Fruit fly (Drosophila melanogaster) whole organism, pupa: ENCODE data around the gene BckdhA.

Source experiments
- CG10348 ChIP-seq: fragments of 200-800 bp; sonication (Bioruptor generic); IDR thresholded peaks from 2 replicates; pipeline ENCODE4 v1.3.6; 2022; ENCODE audit warnings: missing biosample characterization, missing genetic modification characterization
- CG12605 ChIP-seq: fragments of 200-800 bp; sonication (Bioruptor generic); IDR thresholded peaks from 2 replicates; pipeline ENCODE4 v1.3.6; 2022; ENCODE audit warnings: missing biosample characterization, missing genetic modification characterization
- CG13204 ChIP-seq: fragments of 200-800 bp; sonication (Bioruptor generic); optimal IDR thresholded peaks from 2 replicates; lab custom pipeline; 2018; ENCODE audit warnings: missing biosample characterization, mild to moderate bottlenecking, missing genetic modification characterization, moderate library complexity
- CG14655 ChIP-seq: fragments of 200-800 bp; sonication (Bioruptor generic); optimal IDR thresholded peaks from 3 replicates; lab custom pipeline; 2017; ENCODE audit warnings: mild to moderate bottlenecking, missing biosample characterization, missing genetic modification reagents, missing genetic modification characterization
- CG15710 ChIP-seq: fragments of 200-800 bp; sonication (Bioruptor generic); optimal IDR thresholded peaks from 2 replicates; lab custom pipeline; 2018; ENCODE audit warnings: missing biosample characterization, mild to moderate bottlenecking, missing genetic modification characterization, moderate library complexity
- CG17806 ChIP-seq: fragments of 200-800 bp; sonication (Bioruptor generic); optimal IDR thresholded peaks from 2 replicates; lab custom pipeline; 2018; ENCODE audit warnings: missing biosample characterization, mild to moderate bottlenecking, missing genetic modification characterization, moderate library complexity
- CG32121 ChIP-seq: fragments of 200-800 bp; sonication (Bioruptor generic); IDR thresholded peaks from 2 replicates; pipeline ENCODE4 v1.3.6; 2022; ENCODE audit warnings: missing biosample characterization, missing genetic modification characterization
- CG34367 ChIP-seq: fragments of 200-800 bp; sonication (Bioruptor generic); optimal IDR thresholded peaks from 2 replicates; lab custom pipeline; 2018; ENCODE audit warnings: missing biosample characterization, mild to moderate bottlenecking, missing genetic modification characterization
- CG4496 ChIP-seq: fragments of 200-800 bp; sonication (Bioruptor generic); IDR thresholded peaks from 3 replicates; pipeline ENCODE4 v1.3.6; 2022; ENCODE audit warnings: missing biosample characterization, missing genetic modification characterization
- CG8159 ChIP-seq: fragments of 200-800 bp; sonication (Bioruptor generic); optimal IDR thresholded peaks from 3 replicates; lab custom pipeline; 2018; ENCODE audit warnings: missing biosample characterization, mild to moderate bottlenecking, missing genetic modification characterization, moderate library complexity
- CG8301 ChIP-seq: fragments of 200-800 bp; sonication (Bioruptor generic); optimal IDR thresholded peaks from 2 replicates; lab custom pipeline; 2018; ENCODE audit warnings: missing biosample characterization, mild to moderate bottlenecking, missing genetic modification characterization
- CG9948 ChIP-seq: fragments of 200-800 bp; sonication (Bioruptor generic); optimal IDR thresholded peaks from 2 replicates; lab custom pipeline; 2018; ENCODE audit warnings: missing biosample characterization, mild to moderate bottlenecking, missing genetic modification characterization, moderate library complexity
- D1 ChIP-seq: fragments of 200-800 bp; sonication (Bioruptor generic); optimal IDR thresholded peaks from 2 replicates; lab custom pipeline; 2018; ENCODE audit warnings: missing biosample characterization, mild to moderate bottlenecking, missing genetic modification characterization, moderate library complexity
- EcR ChIP-seq: fragments of 200-800 bp; sonication (Bioruptor generic); optimal IDR thresholded peaks from 3 replicates; lab custom pipeline; 2019; ENCODE audit warnings: missing biosample characterization, missing genetic modification characterization, mild to moderate bottlenecking, moderate library complexity, missing genetic modification reagents
- Ets98B ChIP-seq: fragments of 200-800 bp; sonication (Bioruptor generic); IDR thresholded peaks from 2 replicates; pipeline ENCODE4 v1.3.6; 2022; ENCODE audit warnings: missing biosample characterization, missing genetic modification characterization
- Pif1A ChIP-seq: fragments of 200-800 bp; sonication (Bioruptor generic); optimal IDR thresholded peaks from 3 replicates; lab custom pipeline; 2016; ENCODE audit warnings: missing biosample characterization, missing genetic modification characterization
- Pif1B ChIP-seq: fragments of 200-800 bp; sonication (Bioruptor generic); optimal IDR thresholded peaks from 3 replicates; lab custom pipeline; 2016; ENCODE audit warnings: missing biosample characterization, missing genetic modification characterization
- Snoo ChIP-seq: fragments of 200-800 bp; sonication (Bioruptor generic); optimal IDR thresholded peaks from 3 replicates; lab custom pipeline; 2017; ENCODE audit warnings: missing biosample characterization, mild to moderate bottlenecking, missing genetic modification characterization, inconsistent platforms
- fd96Ca ChIP-seq: fragments of 200-800 bp; sonication (Bioruptor generic); IDR thresholded peaks from 3 replicates; pipeline ENCODE4 v1.3.6; 2022; ENCODE audit warnings: missing biosample characterization, missing genetic modification characterization
- gl ChIP-seq: fragments of 200-800 bp; sonication (Bioruptor generic); optimal IDR thresholded peaks from 2 replicates; lab custom pipeline; 2018; ENCODE audit warnings: missing biosample characterization, mild to moderate bottlenecking, missing genetic modification characterization
- rn ChIP-seq: fragments of 200-800 bp; sonication (Bioruptor generic); IDR thresholded peaks from 2 replicates; pipeline ENCODE4 v1.3.6; 2022; ENCODE audit warnings: missing biosample characterization, missing genetic modification characterization

Gene BckdhA

DNA sequence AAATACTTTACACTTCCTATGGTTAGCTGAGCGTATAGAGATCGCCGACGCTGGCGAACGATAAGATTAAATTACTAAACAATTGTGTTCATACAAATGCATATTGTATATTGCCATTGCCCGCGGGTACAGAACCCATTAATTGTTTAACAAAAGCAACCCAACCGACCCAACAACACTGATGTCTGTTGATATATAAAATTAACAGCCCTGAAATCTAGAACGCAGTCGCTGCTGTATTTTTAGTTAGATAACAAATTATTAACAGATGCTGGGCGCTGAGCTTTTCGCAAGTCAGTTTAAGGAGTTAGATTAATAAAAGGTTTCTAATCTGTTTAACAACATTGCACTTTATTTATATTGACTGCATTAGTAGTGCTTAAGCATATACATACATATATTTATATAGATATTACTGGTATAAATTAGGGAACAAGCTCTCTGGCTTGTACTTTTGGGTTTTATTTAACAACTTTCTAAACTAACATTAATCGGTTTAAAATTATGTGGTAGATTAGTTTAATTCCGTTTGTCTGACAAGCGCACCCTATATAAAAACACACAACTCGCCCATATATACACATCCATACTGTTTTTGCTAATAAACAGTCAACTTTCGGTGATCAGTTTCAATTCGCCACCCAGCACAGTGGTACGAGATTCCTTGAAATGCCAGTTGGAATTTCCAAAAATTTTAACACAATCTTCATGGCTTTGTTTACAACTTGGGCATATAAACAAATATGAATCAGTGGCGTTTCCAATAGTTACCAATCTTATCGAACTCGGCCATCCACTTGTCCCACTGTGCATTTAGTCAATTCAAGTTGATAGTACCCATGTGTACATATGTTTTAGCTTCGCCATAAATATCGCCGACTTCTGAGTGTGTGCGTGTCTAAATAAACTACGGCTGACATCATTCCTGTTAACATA, 27.4 kb upstream of the BckdhA start:
- TF ChIP-seq CG34367 (no peak), Pif1B (no peak), rn (GFP tag; lab: Robert Waterston, UW) (peak; percentile 80), EcR (GFP tag; lab: Kevin White, UChicago) (no peak), CG32121 (GFP tag; lab: Robert Waterston, UW) (peak; percentile 94), CG4496 (GFP tag; lab: Robert Waterston, UW) (peak; percentile 97), CG12605 (peak; percentile 88), CG8159 (tag; lab: Kevin White, UChicago) (no peak), CG17806 (tag; lab: Kevin White, UChicago) (peak; percentile 82), gl (peak; percentile 62), D1 (tag; lab: Kevin White, UChicago) (no peak), CG8301 (tag; lab: Kevin White, UChicago) (peak; percentile 84), fd96Ca (GFP tag; lab: Robert Waterston, UW) (peak; percentile 97), Ets98B (GFP tag; lab: Robert Waterston, UW) (peak; percentile 96), CG14655 (GFP tag; lab: Kevin White, UChicago) (no peak), Pif1A (GFP tag; lab: Kevin White, UChicago) (peak; percentile 91), Snoo (tag; lab: Kevin White, UChicago) (peak; percentile 79), CG10348 (peak; percentile 71), CG9948 (tag; lab: Kevin White, UChicago) (peak; percentile 76), CG13204 (no peak), CG15710 (tag; lab: Kevin White, UChicago) (no peak)

DNA sequence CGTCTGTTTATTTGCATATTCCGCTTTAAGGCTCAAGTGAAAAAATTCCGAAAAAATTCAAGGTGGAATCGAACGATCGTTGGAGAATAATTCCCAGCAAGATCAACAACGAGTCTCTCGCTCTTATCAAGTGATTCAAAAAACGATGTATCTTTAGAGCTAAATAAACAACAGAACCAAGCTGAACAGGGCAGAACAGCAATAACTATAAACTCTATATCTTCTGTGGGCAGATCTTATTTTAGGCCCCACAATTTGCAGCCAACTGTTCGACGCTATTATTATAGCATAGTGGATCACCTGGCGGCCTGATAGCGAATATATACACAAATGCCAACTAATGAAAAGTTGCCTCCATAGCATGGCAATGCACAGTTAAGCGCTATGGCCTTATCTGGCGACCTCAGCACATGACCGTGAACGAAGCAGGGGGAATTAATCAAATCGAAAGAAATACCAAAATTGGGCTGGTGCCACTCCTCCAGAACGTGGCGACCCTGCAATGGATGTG, 26.1 kb upstream of the BckdhA start:
- TF ChIP-seq fd96Ca (GFP tag; lab: Robert Waterston, UW) (no peak), CG4496 (GFP tag; lab: Robert Waterston, UW) (no peak), Ets98B (GFP tag; lab: Robert Waterston, UW) (no peak), CG9948 (tag; lab: Kevin White, UChicago) (no peak), Pif1A (GFP tag; lab: Kevin White, UChicago) (no peak), CG10348 (no peak), CG15710 (tag; lab: Kevin White, UChicago) (no peak), gl (no peak), CG8301 (tag; lab: Kevin White, UChicago) (no peak), CG34367 (no peak), EcR (GFP tag; lab: Kevin White, UChicago) (no peak), D1 (tag; lab: Kevin White, UChicago) (no peak), CG14655 (GFP tag; lab: Kevin White, UChicago) (no peak), Snoo (tag; lab: Kevin White, UChicago) (no peak), CG13204 (no peak), CG12605 (no peak), CG17806 (tag; lab: Kevin White, UChicago) (no peak), CG8159 (tag; lab: Kevin White, UChicago) (no peak)

DNA sequence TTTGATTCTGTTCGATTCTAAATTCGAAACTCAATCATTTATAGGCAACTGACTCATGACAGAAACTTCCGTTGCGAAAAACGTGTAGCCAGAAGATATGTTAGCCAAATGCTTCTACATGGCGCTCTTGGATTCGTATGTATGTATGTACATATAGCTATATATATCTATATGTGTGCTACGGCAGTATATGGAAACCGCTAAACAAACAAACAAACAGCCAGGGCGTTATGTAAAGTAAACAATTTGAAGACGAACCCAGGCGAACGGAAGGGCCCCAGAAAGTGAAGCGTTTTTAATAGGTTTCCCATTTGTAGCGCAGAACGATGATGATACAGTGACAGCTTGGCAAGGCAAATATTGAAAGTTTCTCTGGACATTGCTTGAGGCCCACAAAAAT, 25.7 kb upstream of the BckdhA start:
- no peak for TF ChIP-seq fd96Ca (GFP tag; lab: Robert Waterston, UW)
- no peak for TF ChIP-seq gl
- no peak for TF ChIP-seq Pif1B
- no peak for TF ChIP-seq CG14655 (GFP tag; lab: Kevin White, UChicago)
- TF ChIP-seq CG15710 (tag; lab: Kevin White, UChicago) = no peak
- TF ChIP-seq CG13204 = no peak
- TF ChIP-seq CG8159 (tag; lab: Kevin White, UChicago) = no peak
- TF ChIP-seq Pif1A (GFP tag; lab: Kevin White, UChicago) = no peak
- TF ChIP-seq Ets98B (GFP tag; lab: Robert Waterston, UW) = no peak
- TF ChIP-seq CG10348 = no peak
- no peak for TF ChIP-seq CG32121 (GFP tag; lab: Robert Waterston, UW)
- TF ChIP-seq CG9948 (tag; lab: Kevin White, UChicago) = no peak
- TF ChIP-seq CG12605 = no peak
- TF ChIP-seq rn (GFP tag; lab: Robert Waterston, UW) = no peak
- TF ChIP-seq CG17806 (tag; lab: Kevin White, UChicago) = no peak
- TF ChIP-seq D1 (tag; lab: Kevin White, UChicago) = no peak
- TF ChIP-seq, all 21 proteins: peak for 0

DNA sequence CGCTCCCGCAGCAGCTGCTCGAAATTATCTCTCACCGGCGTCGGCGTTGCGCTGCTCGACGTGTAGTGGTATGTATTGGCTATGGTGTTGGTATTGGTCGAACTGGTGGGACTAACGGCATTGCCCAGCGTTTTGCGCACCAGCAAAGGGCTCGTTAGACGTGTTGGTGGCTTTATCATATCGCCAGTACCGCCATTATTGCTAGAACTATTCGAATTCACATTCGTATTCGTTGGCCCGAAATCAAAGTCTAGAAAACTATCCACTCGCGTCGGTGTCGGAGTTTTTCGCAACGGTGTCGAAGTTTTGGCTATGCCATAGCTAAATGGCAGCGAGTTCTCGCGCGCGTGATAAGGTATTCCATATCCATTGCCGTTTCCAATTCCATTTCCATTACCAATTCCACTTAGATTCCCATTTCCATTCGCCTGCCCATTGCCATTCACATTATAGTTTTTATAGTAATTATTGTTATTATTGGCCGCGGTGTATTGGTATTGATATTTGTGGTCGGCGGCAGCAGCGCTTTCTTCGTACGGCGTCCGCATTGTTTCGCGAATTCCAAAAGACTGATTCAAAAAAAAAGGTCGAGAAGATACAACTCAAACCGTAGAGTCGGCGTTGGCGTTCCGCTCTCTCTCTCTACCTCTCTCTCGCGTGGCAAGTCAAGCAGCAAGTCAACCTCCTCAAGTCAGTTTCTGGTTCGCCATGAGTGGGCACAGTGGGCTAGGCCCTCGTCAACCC, 23.0 kb upstream of the BckdhA start, which contains the start of gene by:
Gene by (minus strand): TSS at position 575 of the 744 bp plus-strand sequence.
- no peak; the same call in 1 of the 2 replicates for TF ChIP-seq CG12605
- TF ChIP-seq CG8301 (tag; lab: Kevin White, UChicago) = no peak
- TF ChIP-seq CG15710 (tag; lab: Kevin White, UChicago) = no peak
- TF ChIP-seq Snoo (tag; lab: Kevin White, UChicago) = no peak
- no peak for TF ChIP-seq Pif1B
- no peak for TF ChIP-seq CG34367
- no peak for TF ChIP-seq CG10348
- TF ChIP-seq Pif1A (GFP tag; lab: Kevin White, UChicago) = no peak
- TF ChIP-seq gl = no peak
- TF ChIP-seq CG9948 (tag; lab: Kevin White, UChicago) = no peak
- no peak for TF ChIP-seq CG17806 (tag; lab: Kevin White, UChicago)
- TF ChIP-seq CG4496 (GFP tag; lab: Robert Waterston, UW) = no peak; the same call in 2 of the 3 replicates
